Worm (Caenorhabditis elegans): Measurements from ENCODE around the gene frpr-19.

frpr-19 gene

DNA sequence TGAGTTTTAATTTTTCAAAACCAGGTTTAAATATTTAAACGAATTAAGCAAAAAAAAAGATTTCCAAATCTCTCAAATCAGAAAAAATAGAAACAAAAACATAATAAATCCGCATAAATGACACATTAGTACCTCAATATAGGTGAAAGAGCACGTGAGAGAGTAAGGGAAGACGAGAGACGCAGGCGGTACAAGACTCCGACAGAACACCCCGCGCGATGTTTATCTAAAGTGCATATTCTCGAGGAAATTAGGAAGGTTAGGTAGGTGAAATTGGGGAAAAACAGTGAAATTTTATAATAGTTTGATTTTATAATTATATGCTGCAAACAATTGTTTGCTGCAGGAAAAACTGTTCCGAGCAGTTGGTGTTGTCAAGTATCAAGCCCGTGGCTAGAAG is 23.2 kb upstream of the frpr-19 start:
- TF ChIP-seq lsy-2 (tag; optimal IDR thresholded peaks at IDR 0.05) (peak in 1 of 2 experiments; percentile 62), nhr-25 (tag; optimal IDR thresholded peaks at IDR 0.05) (no peak), lin-13 (GFP tag; optimal IDR thresholded peaks at IDR 0.05) (peak; percentile 49), unc-55 (GFP tag; optimal IDR thresholded peaks at IDR 0.05) (peak; percentile 50), peb-1 (tag; optimal IDR thresholded peaks at IDR 0.05) (no peak), C34F6.9 (tag; optimal IDR thresholded peaks at IDR 0.05) (peak; percentile 27), nhr-6 (tag; optimal IDR thresholded peaks at IDR 0.05) (no peak), crh-2 (tag; optimal IDR thresholded peaks at IDR 0.05) (peak; percentile 15), fos-1 (tag; optimal IDR thresholded peaks at IDR 0.05) (no peak), gmeb-1 (tag; optimal IDR thresholded peaks at IDR 0.05) (no peak)

DNA sequence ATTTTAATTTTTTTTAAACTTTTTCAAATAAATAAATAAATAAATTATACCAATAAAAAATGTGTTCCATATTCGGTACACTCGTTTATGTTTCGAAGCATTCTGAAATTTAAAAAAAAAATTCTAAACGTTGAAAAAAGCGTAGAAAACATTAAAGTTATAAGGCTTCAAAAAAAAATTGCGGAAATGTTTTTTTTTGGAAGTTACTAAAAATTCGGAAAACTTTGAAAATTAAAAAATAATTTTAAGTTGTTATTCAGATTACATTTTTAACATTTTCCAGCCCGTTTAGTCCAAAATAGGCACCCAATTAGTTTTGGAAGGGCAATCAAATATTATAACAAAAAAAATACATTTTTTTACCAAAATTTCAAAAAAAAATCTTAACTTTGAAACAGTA is 22.4 kb upstream of the frpr-19 start, which contains the start of gene Y38C1BA.1:
Gene Y38C1BA.1 (minus strand): TSS at position 101 of the 400 bp plus-strand sequence.
- TF ChIP-seq dmd-4 (tag; optimal IDR thresholded peaks at IDR 0.05): no peak
- TF ChIP-seq mdl-1 (tag; optimal IDR thresholded peaks at IDR 0.05): no peak
- TF ChIP-seq unc-62 (GFP tag; optimal IDR thresholded peaks at IDR 0.05): no peak
- TF ChIP-seq egl-27 (tag; optimal IDR thresholded peaks at IDR 0.05): no peak
- TF ChIP-seq nhr-77 (tag; optimal IDR thresholded peaks at IDR 0.05): no peak
- TF ChIP-seq nhr-21 (tag; optimal IDR thresholded peaks at IDR 0.05): no peak
- no peak for TF ChIP-seq snpc-4 (tag; optimal IDR thresholded peaks at IDR 0.05)
- TF ChIP-seq elt-1 (tag; optimal IDR thresholded peaks at IDR 0.05): no peak
- no peak for TF ChIP-seq ztf-11 (tag; optimal IDR thresholded peaks at IDR 0.05)
- TF ChIP-seq alr-1 (tag; optimal IDR thresholded peaks at IDR 0.05): no peak
- no peak for TF ChIP-seq gmeb-1 (tag; optimal IDR thresholded peaks at IDR 0.05)
- no peak for TF ChIP-seq ztf-1 (GFP tag; conservative IDR thresholded peaks at IDR 0.05)
- no peak for TF ChIP-seq unc-55 (GFP tag; optimal IDR thresholded peaks at IDR 0.05)
- TF ChIP-seq C34F6.9 (tag; optimal IDR thresholded peaks at IDR 0.05): no peak
- no peak for TF ChIP-seq F13H6.1 (tag; optimal IDR thresholded peaks at IDR 0.05)
- no peak for TF ChIP-seq skn-1 (tag; optimal IDR thresholded peaks at IDR 0.05)
- TF ChIP-seq aly-2 (tag; optimal IDR thresholded peaks at IDR 0.05): no peak
- TF ChIP-seq elt-3 (tag; optimal IDR thresholded peaks at IDR 0.05): no peak

DNA sequence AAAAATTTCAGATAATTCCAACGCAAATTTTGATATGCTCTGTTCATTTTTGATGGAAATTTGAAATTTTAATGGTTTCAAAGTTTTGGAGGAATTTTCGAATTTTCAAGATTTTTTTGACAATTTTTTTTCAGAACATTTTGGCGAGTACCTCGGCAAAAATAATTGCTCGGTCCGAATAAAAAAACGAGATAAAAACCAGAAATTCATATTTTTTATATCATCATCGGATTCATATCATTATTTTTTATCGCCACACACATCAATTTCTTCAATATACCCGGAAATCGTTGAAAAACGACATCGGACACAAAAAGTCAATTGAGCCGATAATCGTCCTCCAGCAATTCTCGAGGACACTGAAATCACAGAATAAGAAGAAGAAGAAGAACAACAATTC is 10.3 kb upstream of the frpr-19 start:
- TF ChIP-seq sem-4 (tag; optimal IDR thresholded peaks at IDR 0.05): no peak

DNA sequence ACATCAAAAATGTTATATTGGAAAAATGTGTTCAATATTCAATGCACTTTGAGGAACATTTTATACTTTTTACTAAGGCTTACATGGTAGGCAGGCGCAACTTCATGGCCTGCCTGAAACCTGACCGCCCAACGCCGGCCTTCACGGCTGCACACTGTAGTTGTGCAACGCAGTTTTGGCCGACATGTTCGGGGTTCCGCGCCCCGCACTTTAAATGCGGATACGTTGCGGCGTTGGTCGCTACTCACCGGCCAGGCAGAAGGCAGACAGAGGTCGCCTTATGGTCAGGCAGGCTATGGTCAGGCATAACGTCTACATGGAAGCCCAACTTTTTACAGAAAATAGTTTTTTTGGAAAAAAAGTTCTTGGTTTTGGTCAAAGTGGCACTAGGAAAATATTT is 9.2 kb upstream of the frpr-19 start:
- no peak for TF ChIP-seq snpc-4 (tag; optimal IDR thresholded peaks at IDR 0.05)
- no peak for TF ChIP-seq aly-2 (tag; optimal IDR thresholded peaks at IDR 0.05)
- no peak for TF ChIP-seq C34F6.9 (tag; optimal IDR thresholded peaks at IDR 0.05)
- no peak for TF ChIP-seq nhr-11 (tag; optimal IDR thresholded peaks at IDR 0.05)
- TF ChIP-seq mbf-1 (tag; optimal IDR thresholded peaks at IDR 0.05): no peak
- TF ChIP-seq nhr-77 (tag; optimal IDR thresholded peaks at IDR 0.05): no peak
- no peak for TF ChIP-seq nhr-25 (tag; optimal IDR thresholded peaks at IDR 0.05)
- TF ChIP-seq Y55F3AM.14 (GFP tag; optimal IDR thresholded peaks at IDR 0.05): no peak
- no peak for TF ChIP-seq unc-62 (GFP tag; optimal IDR thresholded peaks at IDR 0.05)
- TF ChIP-seq lin-13 (GFP tag; optimal IDR thresholded peaks at IDR 0.05): no peak
- no peak for TF ChIP-seq dmd-4 (tag; optimal IDR thresholded peaks at IDR 0.05)
- TF ChIP-seq zag-1 (tag; optimal IDR thresholded peaks at IDR 0.05): no peak
- TF ChIP-seq elt-3 (tag; optimal IDR thresholded peaks at IDR 0.05): no peak
- no peak for TF ChIP-seq blmp-1 (tag; optimal IDR thresholded peaks at IDR 0.05; ENCODE audit: insufficient read depth)
- no peak for TF ChIP-seq ceh-82 (tag; optimal IDR thresholded peaks at IDR 0.05)

DNA sequence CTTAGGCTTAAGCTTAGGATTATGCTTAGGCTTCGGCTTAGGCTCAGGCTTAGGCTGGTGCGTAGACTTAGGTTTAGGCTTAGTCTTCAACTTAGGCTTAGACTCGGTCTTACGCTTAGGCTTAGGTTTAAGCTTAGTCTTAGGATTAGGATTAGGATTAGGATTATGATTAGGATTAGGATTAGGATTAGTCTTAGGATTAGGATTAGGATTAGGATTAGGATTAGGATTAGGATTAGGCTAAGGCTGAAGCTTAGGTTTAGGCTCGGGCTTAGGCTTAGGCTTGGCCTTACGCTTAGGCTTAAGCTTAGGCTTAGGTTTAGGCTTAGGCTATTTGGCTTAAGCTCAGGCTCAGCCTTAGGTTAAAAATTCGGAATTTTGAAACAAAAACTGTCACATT is 3.7 kb upstream of the frpr-19 start:
- TF ChIP-seq ztf-1 (GFP tag; conservative IDR thresholded peaks at IDR 0.05) (no peak), blmp-1 (tag; optimal IDR thresholded peaks at IDR 0.05; ENCODE audit: insufficient read depth) (no peak), zag-1 (tag; optimal IDR thresholded peaks at IDR 0.05) (no peak), nhr-23 (tag; optimal IDR thresholded peaks at IDR 0.05) (no peak), skn-1 (tag; optimal IDR thresholded peaks at IDR 0.05) (no peak), nhr-11 (tag; optimal IDR thresholded peaks at IDR 0.05) (no peak), unc-62 (GFP tag; optimal IDR thresholded peaks at IDR 0.05) (no peak), fos-1 (tag; optimal IDR thresholded peaks at IDR 0.05) (no peak), nhr-25 (tag; optimal IDR thresholded peaks at IDR 0.05) (no peak), lin-39 (tag; optimal IDR thresholded peaks at IDR 0.05) (no peak), R02D3.7 (tag; optimal IDR thresholded peaks at IDR 0.05) (no peak), lin-11 (tag; optimal IDR thresholded peaks at IDR 0.05) (no peak), nhr-237 (tag; optimal IDR thresholded peaks at IDR 0.05) (no peak), ZK546.5 (tag; optimal IDR thresholded peaks at IDR 0.05) (no peak), alr-1 (tag; optimal IDR thresholded peaks at IDR 0.05) (no peak), elt-1 (tag; optimal IDR thresholded peaks at IDR 0.05) (no peak), F13H6.1 (tag; optimal IDR thresholded peaks at IDR 0.05) (no peak), ztf-4 (tag; optimal IDR thresholded peaks at IDR 0.05) (no peak), unc-39 (tag; optimal IDR thresholded peaks at IDR 0.05) (no peak)

Measured in whole organism, L2 larva.